Worm (Caenorhabditis elegans) whole organism, midembryonic: ENCODE data around the gene F58B6.1.

Experiments
- klf-2 ChIP-seq: fragments of 200-800 bp; sonication (Bioruptor generic); conservative IDR thresholded peaks from 2 replicates; pipeline ENCODE4 v1.3.6; 2022; ENCODE audit warnings: missing genetic modification reagents, missing genetic modification characterization, missing compliant biosample characterization
- tab-1 ChIP-seq: fragments of 200-800 bp; sonication (Bioruptor generic); IDR thresholded peaks from 2 replicates; pipeline ENCODE4 v1.3.6; 2022; ENCODE audit warnings: missing genetic modification characterization, missing compliant biosample characterization
- ztf-23 ChIP-seq: fragments of 200-800 bp; sonication (Bioruptor generic); IDR thresholded peaks from 2 replicates; pipeline ENCODE4 v1.3.6; 2022; ENCODE audit warnings: missing genetic modification reagents, missing genetic modification characterization, missing compliant biosample characterization

DNA sequence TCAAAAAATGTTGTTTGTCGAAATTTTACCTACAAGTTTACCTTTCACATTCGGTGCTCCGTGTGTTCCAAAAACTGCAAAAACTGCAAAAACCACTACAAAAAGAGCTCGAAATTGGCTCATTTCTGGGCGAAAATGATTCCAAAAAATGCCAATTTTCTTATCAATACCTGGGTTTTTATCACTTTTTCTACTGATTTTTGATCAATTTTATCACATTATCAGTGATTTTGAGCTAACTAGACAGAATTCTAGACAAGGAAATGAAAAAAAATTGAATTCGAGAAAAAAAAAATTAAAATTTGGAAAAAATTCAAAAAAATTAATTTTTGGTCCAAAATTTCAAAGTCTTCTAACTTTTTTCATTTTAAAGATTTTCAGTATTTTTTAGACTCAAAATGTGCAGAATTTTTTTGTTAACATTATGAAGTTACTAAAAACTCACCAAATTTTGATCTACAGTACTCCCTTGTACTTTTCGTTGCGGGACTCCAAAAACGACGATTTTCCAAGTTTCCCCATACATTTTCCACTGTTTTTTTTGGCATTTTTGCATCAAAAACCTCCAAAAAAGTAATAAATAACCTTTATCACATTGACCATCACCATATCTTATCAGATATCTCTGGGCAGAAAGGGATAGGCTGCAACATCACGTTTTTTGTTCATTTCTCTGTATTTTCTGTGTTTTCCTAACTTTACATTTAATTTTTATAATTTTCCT is at the start of gene F58B6.1, which contains the start of gene acsd-1:
- no peak for TF ChIP-seq ztf-23
- no peak for TF ChIP-seq tab-1 (GFP tag; lab: Robert Waterston, UW)
- TF ChIP-seq klf-2 = no peak
